Worm (Caenorhabditis elegans) whole organism, L2 larva: ENCODE measurements around the gene F22F4.5.

Source experiments
- C34F6.9 ChIP-seq: fragments of 150-350 bp; optimal IDR thresholded peaks from 2 replicates; lab custom pipeline; 2014; ENCODE audit warnings: missing biosample characterization, missing genetic modification characterization
- F13H6.1 ChIP-seq: sonication (generic microtip); optimal IDR thresholded peaks from 2 replicates; lab custom pipeline; 2016; ENCODE audit warnings: missing genetic modification characterization, missing compliant biosample characterization
- ZK546.5 ChIP-seq: sonication (generic microtip); optimal IDR thresholded peaks from 2 replicates; lab custom pipeline; 2017; ENCODE audit warnings: missing biosample characterization, missing genetic modification characterization
- alr-1 ChIP-seq: fragments of 150-350 bp; optimal IDR thresholded peaks from 2 replicates; lab custom pipeline; 2014; ENCODE audit warnings: missing biosample characterization, missing genetic modification characterization
- ama-1 ChIP-seq: fragments of 150-350 bp; optimal IDR thresholded peaks from 2 replicates; lab custom pipeline; 2018; ENCODE audit warnings: inconsistent platforms
- blmp-1 ChIP-seq: sonication (generic microtip); optimal IDR thresholded peaks from 2 replicates; lab custom pipeline; 2017; ENCODE audit warnings: missing genetic modification characterization, mild to moderate bottlenecking, missing compliant biosample characterization, antibody characterized with exemption, moderate library complexity; ENCODE audit not compliant: insufficient read depth
- crh-2 ChIP-seq: sonication (generic microtip); optimal IDR thresholded peaks from 2 replicates; lab custom pipeline; 2017; ENCODE audit warnings: missing biosample characterization, missing genetic modification characterization
- dmd-4 ChIP-seq: sonication (generic microtip); optimal IDR thresholded peaks from 2 replicates; lab custom pipeline; 2017; ENCODE audit warnings: missing biosample characterization, missing genetic modification characterization
- fos-1 ChIP-seq: fragments of 150-350 bp; optimal IDR thresholded peaks from 2 replicates; lab custom pipeline; 2014; ENCODE audit warnings: missing biosample characterization, missing genetic modification characterization
- gmeb-1 ChIP-seq: fragments of 150-350 bp; optimal IDR thresholded peaks from 2 replicates; lab custom pipeline; 2014; ENCODE audit warnings: missing biosample characterization, missing genetic modification characterization
- lin-11 ChIP-seq: fragments of 150-350 bp; sonication (generic microtip); optimal IDR thresholded peaks from 2 replicates; lab custom pipeline; 2014; ENCODE audit warnings: missing biosample characterization, missing genetic modification characterization, inconsistent platforms, mixed read lengths
- lin-13 ChIP-seq: fragments of 150-350 bp; optimal IDR thresholded peaks from 2 replicates; lab custom pipeline; 2014; ENCODE audit warnings: missing biosample characterization, missing genetic modification reagents, missing genetic modification characterization
- lin-39 ChIP-seq: fragments of 150-350 bp; optimal IDR thresholded peaks from 2 replicates; lab custom pipeline; 2014; ENCODE audit warnings: missing biosample characterization, missing genetic modification reagents, missing genetic modification characterization
- lsy-2 ChIP-seq, 2 experiments: fragments of 150-350 bp in 1 of 2; sonication (generic microtip) in 1 of 2; optimal IDR thresholded peaks; 2 replicates each; lab custom pipeline; 2014 to 2017; ENCODE audit warnings: missing biosample characterization in 2 of 2, missing genetic modification characterization in 2 of 2
- mab-5 ChIP-seq: fragments of 150-350 bp; optimal IDR thresholded peaks from 2 replicates; lab custom pipeline; 2014; ENCODE audit warnings: missing biosample characterization, missing genetic modification characterization
- mdl-1 ChIP-seq, 2 experiments: fragments of 150-350 bp in 1 of 2; sonication (generic microtip) in 1 of 2; optimal IDR thresholded peaks; 2 replicates each; lab custom pipeline; 2017; ENCODE audit warnings: missing biosample characterization in 2 of 2, missing genetic modification characterization in 2 of 2
- nhr-10 ChIP-seq: sonication (generic microtip); optimal IDR thresholded peaks from 2 replicates; lab custom pipeline; 2017; ENCODE audit warnings: missing biosample characterization, missing genetic modification characterization
- nhr-11 ChIP-seq: fragments of 150-350 bp; optimal IDR thresholded peaks from 2 replicates; lab custom pipeline; 2014; ENCODE audit warnings: missing biosample characterization, missing genetic modification characterization
- nhr-129 ChIP-seq: fragments of 150-350 bp; optimal IDR thresholded peaks from 2 replicates; lab custom pipeline; 2014; ENCODE audit warnings: missing biosample characterization, missing genetic modification characterization
- nhr-21 ChIP-seq: fragments of 150-350 bp; optimal IDR thresholded peaks from 2 replicates; lab custom pipeline; 2014; ENCODE audit warnings: missing biosample characterization, missing genetic modification characterization
- nhr-23 ChIP-seq: fragments of 150-350 bp; optimal IDR thresholded peaks from 2 replicates; lab custom pipeline; 2014; ENCODE audit warnings: missing biosample characterization, missing genetic modification reagents, missing genetic modification characterization
- nhr-25 ChIP-seq: fragments of 150-350 bp; sonication (generic microtip); optimal IDR thresholded peaks from 3 replicates; lab custom pipeline; 2014; ENCODE audit warnings: missing biosample characterization, missing genetic modification characterization
- nhr-6 ChIP-seq: fragments of 150-350 bp; optimal IDR thresholded peaks from 2 replicates; lab custom pipeline; 2014; ENCODE audit warnings: missing biosample characterization, missing genetic modification characterization
- nhr-77 ChIP-seq: fragments of 150-350 bp; optimal IDR thresholded peaks from 2 replicates; lab custom pipeline; 2014; ENCODE audit warnings: missing biosample characterization, missing genetic modification characterization
- sem-4 ChIP-seq: fragments of 150-350 bp; optimal IDR thresholded peaks from 2 replicates; lab custom pipeline; 2014; ENCODE audit warnings: missing biosample characterization, missing genetic modification reagents, missing genetic modification characterization
- skn-1 ChIP-seq: sonication (generic microtip); optimal IDR thresholded peaks from 2 replicates; lab custom pipeline; 2017; ENCODE audit warnings: missing biosample characterization, missing genetic modification characterization
- sma-3 ChIP-seq: sonication (generic microtip); optimal IDR thresholded peaks from 2 replicates; lab custom pipeline; 2016; ENCODE audit warnings: missing genetic modification reagents, missing genetic modification characterization, missing compliant biosample characterization
- sma-9 ChIP-seq, 2 experiments: fragments of 150-350 bp in 1 of 2; sonication (generic microtip) in 1 of 2; optimal IDR thresholded peaks; 2 replicates each; lab custom pipeline; 2014 to 2016; ENCODE audit warnings: missing genetic modification characterization in 2 of 2, mild to moderate bottlenecking in 1 of 2, missing biosample characterization in 1 of 2, missing compliant biosample characterization in 1 of 2, missing genetic modification reagents in 1 of 2, moderate library complexity in 1 of 2
- unc-39 ChIP-seq: fragments of 150-350 bp; optimal IDR thresholded peaks from 2 replicates; lab custom pipeline; 2014; ENCODE audit warnings: missing biosample characterization, missing genetic modification characterization
- unc-55 ChIP-seq: fragments of 150-350 bp; sonication (generic microtip); optimal IDR thresholded peaks from 3 replicates; lab custom pipeline; 2014; ENCODE audit warnings: missing biosample characterization, missing genetic modification reagents, missing genetic modification characterization
- zag-1 ChIP-seq: fragments of 150-350 bp; optimal IDR thresholded peaks from 2 replicates; lab custom pipeline; 2014; ENCODE audit warnings: missing biosample characterization, missing genetic modification characterization
- ztf-11 ChIP-seq: sonication (generic microtip); optimal IDR thresholded peaks from 2 replicates; lab custom pipeline; 2017; ENCODE audit warnings: missing biosample characterization, missing genetic modification characterization
- ztf-4 ChIP-seq: fragments of 150-350 bp; optimal IDR thresholded peaks from 2 replicates; lab custom pipeline; 2014; ENCODE audit warnings: missing biosample characterization, missing genetic modification characterization

F22F4.5 gene

ce11 chrX:5953174-5953573, 39.5 kb downstream of the F22F4.5 start, which contains the start of the genes R07E4.5 and R07E4.3 (continued):
- TF ChIP-seq ZK546.5 (tag; lab: Kevin White, UChicago), result no peak
- peak; percentile 77 for TF ChIP-seq lin-13 (GFP tag; lab: Kevin White, UChicago)
- no peak for TF ChIP-seq nhr-23
- no peak for TF ChIP-seq nhr-77
- TF ChIP-seq unc-39 (tag; lab: Kevin White, UChicago), result no peak
- TF ChIP-seq nhr-11, result no peak
- peak; percentile 77 for TF ChIP-seq lin-11 (tag; lab: Kevin White, UChicago)
- no peak for TF ChIP-seq alr-1 (tag; lab: Kevin White, UChicago)

ce11 chrX:5948769-5949168, 43.9 kb downstream of the F22F4.5 start, which contains the start of gene mig-23:
Gene mig-23, minus strand, starts transcription at chrX:5948869.
- TF ChIP-seq lin-39, result no peak
- TF ChIP-seq nhr-129 (tag; lab: Kevin White, UChicago), result no peak
- TF ChIP-seq mab-5 (tag; lab: Kevin White, UChicago), result no peak
- no peak for TF ChIP-seq blmp-1 (tag; lab: Kevin White, UChicago)
- no peak for TF ChIP-seq ztf-11 (tag; lab: Kevin White, UChicago)
- no peak for TF ChIP-seq sma-9 (GFP tag; optimal IDR thresholded peaks at IDR 0.05; lab: Kevin White, UChicago)
- no peak for TF ChIP-seq sma-9 (tag; optimal IDR thresholded peaks at IDR 0.05; lab: Kevin White, UChicago)
- no peak for TF ChIP-seq dmd-4 (tag; lab: Kevin White, UChicago)

- TF ChIP-seq nhr-23, result no peak
- TF ChIP-seq zag-1 (tag; lab: Kevin White, UChicago), result no peak
- TF ChIP-seq nhr-25 (tag; lab: Kevin White, UChicago), result peak; percentile 20
- peak; percentile 27 for TF ChIP-seq sma-9 (GFP tag; optimal IDR thresholded peaks at IDR 0.05; lab: Kevin White, UChicago)
- TF ChIP-seq sma-9 (tag; optimal IDR thresholded peaks at IDR 0.05; lab: Kevin White, UChicago), result no peak
These were observed 48.2 kb downstream of the F22F4.5 start, which contains the start of gene acs-17 for ce11 chrX:5944488-5944887. Gene acs-17, minus strand, starts transcription at chrX:5944510.

DNA sequence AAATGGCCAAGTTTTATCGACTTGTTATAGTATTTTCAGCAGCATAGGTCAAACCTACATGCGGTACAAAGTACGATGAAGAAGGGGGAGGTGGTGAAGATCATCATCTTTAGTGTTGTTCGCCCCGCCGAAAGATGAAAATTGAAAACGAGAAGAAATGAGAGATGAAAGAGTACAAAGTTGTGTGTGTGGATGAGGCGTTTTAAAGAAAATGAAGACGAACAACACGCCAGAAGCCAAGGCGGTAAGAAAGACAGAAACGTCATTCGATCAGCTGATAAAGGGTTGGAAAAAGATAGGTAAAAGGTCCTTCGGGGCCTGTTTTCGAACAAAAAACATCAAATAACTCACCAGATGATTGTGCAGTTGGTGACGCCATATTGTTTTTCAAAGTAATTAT, 48.8 kb downstream of the F22F4.5 start:
- peak; percentile 32 for TF ChIP-seq C34F6.9 (tag; lab: Kevin White, UChicago)
- peak; percentile 3 for TF ChIP-seq nhr-21 (tag; lab: Kevin White, UChicago)
- peak; percentile 72 for TF ChIP-seq F13H6.1
- TF ChIP-seq nhr-6 (tag; lab: Kevin White, UChicago), result peak; percentile 24
- peak; percentile 14 for TF ChIP-seq crh-2 (tag; lab: Kevin White, UChicago)
- peak; percentile 43 for TF ChIP-seq nhr-129 (tag; lab: Kevin White, UChicago)
- TF ChIP-seq gmeb-1 (tag; lab: Kevin White, UChicago), result no peak
- peak; percentile 0 for TF ChIP-seq ama-1
- peak; percentile 39 for TF ChIP-seq sma-9 (GFP tag; optimal IDR thresholded peaks at IDR 0.05; lab: Kevin White, UChicago)
- TF ChIP-seq sma-9 (tag; optimal IDR thresholded peaks at IDR 0.05; lab: Kevin White, UChicago), result no peak
- no peak for TF ChIP-seq nhr-11
- TF ChIP-seq, all 48 proteins: peak for 8

ce11 chrX:5942171-5942570, 50.5 kb downstream of the F22F4.5 start:
- TF ChIP-seq unc-55 (GFP tag; lab: Kevin White, UChicago), result no peak
- peak; percentile 28 for TF ChIP-seq blmp-1 (tag; lab: Kevin White, UChicago)
- peak; percentile 68 for TF ChIP-seq ztf-4 (tag; lab: Kevin White, UChicago)
- peak; percentile 35 to 73 for TF ChIP-seq mdl-1 (tag; optimal IDR thresholded peaks at IDR 0.05; lab: Kevin White, UChicago)
- TF ChIP-seq nhr-6 (tag; lab: Kevin White, UChicago), result peak; percentile 6
- peak in 1 of 2 experiments; percentile 46 for TF ChIP-seq lsy-2 (tag; optimal IDR thresholded peaks at IDR 0.05; lab: Kevin White, UChicago)
- peak; percentile 30 for TF ChIP-seq sma-3 (GFP tag; lab: Kevin White, UChicago)
- peak; percentile 39 for TF ChIP-seq nhr-21 (tag; lab: Kevin White, UChicago)
- TF ChIP-seq skn-1, result no peak
- no peak for TF ChIP-seq nhr-10 (tag; lab: Kevin White, UChicago)
- peak; percentile 57 for TF ChIP-seq C34F6.9 (tag; lab: Kevin White, UChicago)
- peak; percentile 63 for TF ChIP-seq nhr-25 (tag; lab: Kevin White, UChicago)
- no peak for TF ChIP-seq nhr-77
- TF ChIP-seq fos-1 (tag; lab: Kevin White, UChicago), result peak; percentile 29
- TF ChIP-seq nhr-129 (tag; lab: Kevin White, UChicago), result peak; percentile 84
- TF ChIP-seq F13H6.1, result peak; percentile 78
- TF ChIP-seq alr-1 (tag; lab: Kevin White, UChicago), result no peak
- TF ChIP-seq lin-13 (GFP tag; lab: Kevin White, UChicago), result no peak
- TF ChIP-seq crh-2 (tag; lab: Kevin White, UChicago), result peak; percentile 65
- TF ChIP-seq sem-4 (tag; lab: Kevin White, UChicago), result peak; percentile 18
- TF ChIP-seq sma-9 (GFP tag; optimal IDR thresholded peaks at IDR 0.05; lab: Kevin White, UChicago), result peak; percentile 74
- no peak for TF ChIP-seq sma-9 (tag; optimal IDR thresholded peaks at IDR 0.05; lab: Kevin White, UChicago)
- TF ChIP-seq, all 48 proteins: peak for 15
